Fruit fly (Drosophila melanogaster) whole organism, embryonic: Measurements from ENCODE around the gene CG12493.

Experiments
- Ada2b ChIP-seq: fragments of 200-800 bp; sonication (Bioruptor generic); IDR thresholded peaks from 2 replicates; pipeline ENCODE4 v1.3.6; 2022; ENCODE audit warnings: missing biosample characterization, missing genetic modification characterization
- Asciz ChIP-seq: fragments of 200-800 bp; sonication (Bioruptor generic); optimal IDR thresholded peaks from 2 replicates; lab custom pipeline; 2017; ENCODE audit warnings: missing biosample characterization, mild to moderate bottlenecking, missing genetic modification characterization, missing genetic modification reagents
- C15 ChIP-seq: fragments of 200-800 bp; sonication (Bioruptor generic); IDR thresholded peaks from 3 replicates; pipeline ENCODE4 v1.3.6; 2022; ENCODE audit warnings: missing biosample characterization, missing genetic modification characterization
- CG11085 ChIP-seq: fragments of 200-800 bp; sonication (Bioruptor generic); IDR thresholded peaks from 2 replicates; pipeline ENCODE4 v1.3.6; 2022; ENCODE audit warnings: missing biosample characterization, missing genetic modification characterization
- CG11723 ChIP-seq: fragments of 200-800 bp; sonication (Bioruptor generic); optimal IDR thresholded peaks from 2 replicates; lab custom pipeline; 2017; ENCODE audit warnings: missing biosample characterization, mild to moderate bottlenecking, missing genetic modification characterization
- CG13296 ChIP-seq: fragments of 200-800 bp; sonication (Bioruptor generic); optimal IDR thresholded peaks from 3 replicates; lab custom pipeline; 2018; ENCODE audit warnings: missing biosample characterization, mild to moderate bottlenecking, missing genetic modification characterization
- CG13775 ChIP-seq: fragments of 200-800 bp; sonication (Bioruptor generic); optimal IDR thresholded peaks from 3 replicates; lab custom pipeline; 2017; ENCODE audit warnings: missing biosample characterization, mild to moderate bottlenecking, missing genetic modification characterization
- CG14050 ChIP-seq: fragments of 200-800 bp; sonication (Bioruptor generic); IDR thresholded peaks from 3 replicates; pipeline ENCODE4 v1.3.6; 2022; ENCODE audit warnings: missing biosample characterization, missing genetic modification characterization
- CG15269 ChIP-seq: fragments of 200-800 bp; sonication (Bioruptor generic); optimal IDR thresholded peaks from 2 replicates; lab custom pipeline; 2018; ENCODE audit warnings: missing biosample characterization, mild to moderate bottlenecking, missing genetic modification characterization, moderate library complexity
- CG16779 ChIP-seq: fragments of 200-800 bp; sonication (Bioruptor generic); IDR thresholded peaks from 2 replicates; pipeline ENCODE4 v1.3.6; 2022; ENCODE audit warnings: missing biosample characterization, missing genetic modification characterization
- CG17186 ChIP-seq: fragments of 200-800 bp; sonication (Bioruptor generic); optimal IDR thresholded peaks from 3 replicates; lab custom pipeline; 2017; ENCODE audit warnings: missing biosample characterization, missing genetic modification reagents, missing genetic modification characterization
- CG17328 ChIP-seq: fragments of 200-800 bp; sonication (Bioruptor generic); IDR thresholded peaks from 2 replicates; pipeline ENCODE4 v1.3.6; 2022; ENCODE audit warnings: missing biosample characterization, missing genetic modification characterization
- CG17359 ChIP-seq: fragments of 200-800 bp; sonication (Bioruptor generic); optimal IDR thresholded peaks from 3 replicates; lab custom pipeline; 2018; ENCODE audit warnings: missing biosample characterization, mild to moderate bottlenecking, missing genetic modification characterization, moderate library complexity
- CG17361 ChIP-seq: fragments of 200-800 bp; sonication (Bioruptor generic); IDR thresholded peaks from 3 replicates; pipeline ENCODE4 v1.3.6; 2022; ENCODE audit warnings: missing biosample characterization, missing genetic modification characterization
- CG17385 ChIP-seq: fragments of 200-800 bp; sonication (Bioruptor generic); optimal IDR thresholded peaks from 3 replicates; lab custom pipeline; 2018; ENCODE audit warnings: missing biosample characterization, mild to moderate bottlenecking, missing genetic modification characterization
- CG2120 ChIP-seq: fragments of 200-800 bp; sonication (Bioruptor generic); optimal IDR thresholded peaks from 3 replicates; lab custom pipeline; 2016; ENCODE audit warnings: missing biosample characterization, missing genetic modification characterization
- CG31388 ChIP-seq: fragments of 200-800 bp; sonication (Bioruptor generic); optimal IDR thresholded peaks from 2 replicates; lab custom pipeline; 2016; ENCODE audit warnings: missing biosample characterization, missing genetic modification characterization
- CG4404 ChIP-seq: fragments of 200-800 bp; sonication (Bioruptor generic); IDR thresholded peaks from 2 replicates; pipeline ENCODE4 v1.3.6; 2022; ENCODE audit warnings: missing biosample characterization, missing genetic modification characterization
- CG6689 ChIP-seq: fragments of 200-800 bp; sonication (Bioruptor generic); IDR thresholded peaks from 2 replicates; pipeline ENCODE4 v1.3.6; 2022; ENCODE audit warnings: missing biosample characterization, missing genetic modification characterization
- CG6854 ChIP-seq: fragments of 200-800 bp; sonication (Bioruptor generic); optimal IDR thresholded peaks from 3 replicates; lab custom pipeline; 2017; ENCODE audit warnings: missing biosample characterization, mild to moderate bottlenecking, missing genetic modification characterization
- CG8765 ChIP-seq: fragments of 200-800 bp; sonication (Bioruptor generic); IDR thresholded peaks from 2 replicates; pipeline ENCODE4 v1.3.6; 2022; ENCODE audit warnings: missing biosample characterization, missing genetic modification characterization
- Dad ChIP-seq: fragments of 200-800 bp; sonication (Bioruptor generic); optimal IDR thresholded peaks from 3 replicates; lab custom pipeline; 2016; ENCODE audit warnings: missing biosample characterization, missing genetic modification characterization
- Gug ChIP-seq: fragments of 200-800 bp; sonication (Bioruptor generic); IDR thresholded peaks from 4 replicates; pipeline ENCODE4 v1.3.6; 2022; ENCODE audit warnings: missing biosample characterization, missing genetic modification characterization
- H2.0 ChIP-seq: fragments of 200-800 bp; sonication (Bioruptor generic); IDR thresholded peaks from 2 replicates; pipeline ENCODE4 v1.3.6; 2022; ENCODE audit warnings: missing biosample characterization, missing genetic modification characterization
- HmgZ ChIP-seq: fragments of 200-800 bp; sonication (Bioruptor generic); optimal IDR thresholded peaks from 2 replicates; lab custom pipeline; 2018; ENCODE audit warnings: missing biosample characterization, mild to moderate bottlenecking, missing genetic modification characterization
- Hr51 ChIP-seq, 2 experiments: fragments of 200-800 bp; sonication (Bioruptor generic); optimal IDR thresholded peaks; 2 replicates in 1 of 2; 3 replicates in 1 of 2; lab custom pipeline; 2016 to 2018; ENCODE audit warnings: missing biosample characterization in 2 of 2, missing genetic modification characterization in 2 of 2, mild to moderate bottlenecking in 1 of 2, moderate library complexity in 1 of 2
- Hsf ChIP-seq: fragments of 200-800 bp; sonication (Bioruptor generic); optimal IDR thresholded peaks from 3 replicates; lab custom pipeline; 2016; ENCODE audit warnings: missing biosample characterization, missing genetic modification characterization
- Lim3 ChIP-seq: fragments of 200-800 bp; sonication (Bioruptor generic); IDR thresholded peaks from 2 replicates; pipeline ENCODE4 v1.3.6; 2022; ENCODE audit warnings: missing biosample characterization, missing genetic modification characterization
- NC2α ChIP-seq: fragments of 200-800 bp; sonication (Bioruptor generic); optimal IDR thresholded peaks from 2 replicates; lab custom pipeline; 2016; ENCODE audit warnings: missing biosample characterization, missing genetic modification characterization
- Nf-YC ChIP-seq: fragments of 200-800 bp; optimal IDR thresholded peaks from 3 replicates; lab custom pipeline; 2019; ENCODE audit warnings: missing biosample characterization, mild to moderate bottlenecking, missing genetic modification characterization, moderate library complexity
- Side ChIP-seq: fragments of 200-800 bp; sonication (Bioruptor generic); optimal IDR thresholded peaks from 2 replicates; lab custom pipeline; 2016; ENCODE audit warnings: missing biosample characterization, missing genetic modification characterization
- Sin3A ChIP-seq: fragments of >200 bp; optimal IDR thresholded peaks from 2 replicates; lab custom pipeline; 2018
- Taf1 ChIP-seq: fragments of 200-800 bp; sonication (Bioruptor generic); IDR thresholded peaks from 2 replicates; pipeline ENCODE4 v1.3.6; 2022; ENCODE audit warnings: missing biosample characterization, missing genetic modification characterization
- Usf ChIP-seq: fragments of 200-800 bp; sonication (Bioruptor generic); optimal IDR thresholded peaks from 2 replicates; lab custom pipeline; 2017; ENCODE audit warnings: missing genotype, missing biosample characterization, missing genetic modification characterization
- Xrp1 ChIP-seq: fragments of 200-800 bp; sonication (Bioruptor generic); IDR thresholded peaks from 2 replicates; pipeline ENCODE4 v1.3.6; 2022; ENCODE audit warnings: missing biosample characterization, missing genetic modification characterization
- ab ChIP-seq: fragments of 200-800 bp; sonication (Bioruptor generic); optimal IDR thresholded peaks from 2 replicates; lab custom pipeline; 2016; ENCODE audit warnings: missing biosample characterization, missing genetic modification characterization
- bsh ChIP-seq, 2 experiments: fragments of 200-800 bp; sonication (Bioruptor generic); optimal IDR thresholded peaks; 2 replicates each; lab custom pipeline; 2017 to 2018; ENCODE audit warnings: mild to moderate bottlenecking in 2 of 2, missing biosample characterization in 2 of 2, missing genetic modification characterization in 2 of 2, moderate library complexity in 1 of 2
- crc ChIP-seq: fragments of 200-800 bp; sonication (Bioruptor generic); optimal IDR thresholded peaks from 2 replicates; lab custom pipeline; 2016; ENCODE audit warnings: missing biosample characterization, missing genetic modification characterization
- dmrt99B ChIP-seq: fragments of 200-800 bp; sonication (Bioruptor generic); optimal IDR thresholded peaks from 2 replicates; lab custom pipeline; 2018; ENCODE audit warnings: missing biosample characterization, mild to moderate bottlenecking, missing genetic modification characterization, moderate library complexity
- esg ChIP-seq: fragments of 200-800 bp; sonication (Bioruptor generic); conservative IDR thresholded peaks from 2 replicates; pipeline ENCODE4 v1.3.6; 2022; ENCODE audit warnings: missing biosample characterization, missing genetic modification characterization
- ftz-f1 ChIP-seq: fragments of 200-800 bp; sonication (Bioruptor generic); optimal IDR thresholded peaks from 2 replicates; lab custom pipeline; 2016; ENCODE audit warnings: missing biosample characterization, missing genetic modification characterization
- gcm ChIP-seq: fragments of 200-800 bp; sonication (Bioruptor generic); optimal IDR thresholded peaks from 2 replicates; lab custom pipeline; 2019; ENCODE audit warnings: missing biosample characterization, mild to moderate bottlenecking, missing genetic modification characterization, moderate library complexity
- gsb-n ChIP-seq: fragments of 200-800 bp; sonication (Bioruptor generic); optimal IDR thresholded peaks from 3 replicates; lab custom pipeline; 2018; ENCODE audit warnings: missing biosample characterization, mild to moderate bottlenecking, missing genetic modification characterization
- hbn ChIP-seq: fragments of 200-800 bp; sonication (Bioruptor generic); IDR thresholded peaks from 2 replicates; pipeline ENCODE4 v1.3.6; 2022; ENCODE audit warnings: missing biosample characterization, missing genetic modification characterization; ENCODE audit not compliant: partially characterized antibody
- inv ChIP-seq: fragments of 200-800 bp; sonication (Bioruptor generic); IDR thresholded peaks from 2 replicates; pipeline ENCODE4 v1.3.6; 2022; ENCODE audit warnings: missing biosample characterization, missing genetic modification characterization; ENCODE audit not compliant: partially characterized antibody
- nom ChIP-seq: fragments of 200-800 bp; sonication (Bioruptor generic); optimal IDR thresholded peaks from 2 replicates; lab custom pipeline; 2017; ENCODE audit warnings: missing biosample characterization, missing genetic modification characterization, mild to moderate bottlenecking, moderate library complexity, missing genetic modification reagents
- run ChIP-seq: fragments of 200-800 bp; sonication (Bioruptor generic); optimal IDR thresholded peaks from 3 replicates; lab custom pipeline; 2018; ENCODE audit warnings: missing biosample characterization, mild to moderate bottlenecking, missing genetic modification characterization
- scrt ChIP-seq: fragments of 200-800 bp; sonication (Bioruptor generic); optimal IDR thresholded peaks from 2 replicates; lab custom pipeline; 2018; ENCODE audit warnings: missing biosample characterization, mild to moderate bottlenecking, missing genetic modification characterization, moderate library complexity
- sens-2 ChIP-seq: fragments of 200-800 bp; sonication (Bioruptor generic); IDR thresholded peaks from 2 replicates; pipeline ENCODE4 v1.3.6; 2022; ENCODE audit warnings: missing biosample characterization, missing genetic modification characterization
- tll ChIP-seq, 2 experiments: fragments of 200-800 bp in 1 of 2; fragments of >200 bp in 1 of 2; sonication (Bioruptor generic) in 1 of 2; optimal IDR thresholded peaks; 2 replicates each; lab custom pipeline; 2017 to 2019; ENCODE audit warnings: missing biosample characterization in 2 of 2, missing genetic modification characterization in 2 of 2, mild to moderate bottlenecking in 1 of 2, moderate library complexity in 1 of 2
- unpg ChIP-seq: fragments of 200-800 bp; sonication (Bioruptor generic); optimal IDR thresholded peaks from 3 replicates; lab custom pipeline; 2018; ENCODE audit warnings: missing biosample characterization, mild to moderate bottlenecking, missing genetic modification characterization, moderate library complexity
- zen ChIP-seq: fragments of 200-800 bp; sonication (Bioruptor generic); optimal IDR thresholded peaks from 3 replicates; lab custom pipeline; 2018; ENCODE audit warnings: missing biosample characterization, mild to moderate bottlenecking, missing genetic modification characterization, moderate library complexity

Gene CG12493

dm6 chr3L:4721886-4722285 lies 31.7 kb downstream of the CG12493 start (continued):
- TF ChIP-seq Ada2b (GFP tag; lab: Robert Waterston, UW): no peak
- TF ChIP-seq Dad: no peak
- no peak for TF ChIP-seq esg (GFP tag; lab: Robert Waterston, UW)
- 0 out of 2 replicates have a peak, but pooled peaks have one; percentile 22 for TF ChIP-seq CG6689 (GFP tag; lab: Robert Waterston, UW)
- no peak for TF ChIP-seq sens-2 (GFP tag; lab: Robert Waterston, UW)
- peak; percentile 24 for TF ChIP-seq Asciz (GFP tag; lab: Kevin White, UChicago)
- no peak for TF ChIP-seq CG11723
- no peak for TF ChIP-seq Xrp1 (GFP tag; lab: Robert Waterston, UW)
- TF ChIP-seq gcm (GFP tag; lab: Kevin White, UChicago): no peak
- TF ChIP-seq CG13296 (GFP tag; lab: Kevin White, UChicago): no peak
- no peak for TF ChIP-seq CG13775
- 0 out of 3 replicates have a peak, but pooled peaks have one; percentile 39 for TF ChIP-seq CG17361 (GFP tag; lab: Robert Waterston, UW)
- TF ChIP-seq CG2120 (GFP tag; lab: Kevin White, UChicago): no peak
- no peak for TF ChIP-seq hbn (GFP tag; lab: Robert Waterston, UW)
- no peak for TF ChIP-seq ab (GFP tag; lab: Kevin White, UChicago)
- TF ChIP-seq NC2α (GFP tag; lab: Kevin White, UChicago): no peak
- TF ChIP-seq CG17385 (GFP tag; lab: Kevin White, UChicago): no peak
- no peak for TF ChIP-seq Usf (GFP tag; lab: Kevin White, UChicago)
- no peak for TF ChIP-seq tll (GFP tag; optimal IDR thresholded peaks at IDR 0.05; lab: Kevin White, UChicago)
- TF ChIP-seq bsh (GFP tag; optimal IDR thresholded peaks at IDR 0.05; lab: Kevin White, UChicago): peak in 1 of 2 experiments; percentile 68
- TF ChIP-seq run (tag; lab: Kevin White, UChicago): no peak
- TF ChIP-seq crc (GFP tag; lab: Kevin White, UChicago): no peak
- no peak for TF ChIP-seq CG11085 (GFP tag; lab: Robert Waterston, UW)
- peak; percentile 51 for TF ChIP-seq dmrt99B (tag; lab: Kevin White, UChicago)
- TF ChIP-seq scrt (GFP tag; lab: Kevin White, UChicago): no peak
- no peak for TF ChIP-seq ftz-f1 (GFP tag; lab: Kevin White, UChicago)
- TF ChIP-seq Hsf: no peak
- no peak for TF ChIP-seq nom (GFP tag; lab: Kevin White, UChicago)
- TF ChIP-seq C15 (GFP tag; lab: Robert Waterston, UW): no peak
- no peak for TF ChIP-seq CG17186 (GFP tag; lab: Kevin White, UChicago)
- TF ChIP-seq Sin3A (lab: Kevin White, UChicago): no peak
- TF ChIP-seq CG17328 (GFP tag; lab: Robert Waterston, UW): no peak
- TF ChIP-seq gsb-n (tag; lab: Kevin White, UChicago): no peak
- TF ChIP-seq Nf-YC (tag; lab: Kevin White, UChicago): no peak
- TF ChIP-seq Taf1: no peak
- TF ChIP-seq HmgZ (tag; lab: Kevin White, UChicago): no peak
- TF ChIP-seq CG16779: no peak
- TF ChIP-seq H2.0 (GFP tag; lab: Robert Waterston, UW): no peak
- no peak for TF ChIP-seq CG8765 (GFP tag; lab: Robert Waterston, UW)
- peak; percentile 12 for TF ChIP-seq CG15269 (tag; lab: Kevin White, UChicago)
- peak in 1 of 2 experiments; percentile 60 for TF ChIP-seq Hr51 (GFP tag; optimal IDR thresholded peaks at IDR 0.05; lab: Kevin White, UChicago)
- no peak for TF ChIP-seq CG14050 (GFP tag; lab: Robert Waterston, UW)
- TF ChIP-seq inv (GFP tag; lab: Robert Waterston, UW): no peak
- no peak for TF ChIP-seq Side (GFP tag; lab: Kevin White, UChicago)
- no peak for TF ChIP-seq CG31388
- no peak for TF ChIP-seq CG6854 (GFP tag; lab: Kevin White, UChicago)
- TF ChIP-seq CG17359 (tag; lab: Kevin White, UChicago): peak; percentile 17
- no peak for TF ChIP-seq Gug (GFP tag; lab: Robert Waterston, UW)
- TF ChIP-seq unpg: peak; percentile 13
- no peak for TF ChIP-seq Lim3 (GFP tag; lab: Robert Waterston, UW)
- TF ChIP-seq CG4404 (GFP tag; lab: Robert Waterston, UW): no peak
- no peak for TF ChIP-seq zen (tag; lab: Kevin White, UChicago)
